Worm (Caenorhabditis elegans) whole organism, young adult: Measurements from ENCODE around the gene dnj-22.
A peak's percentile ranks its signal among the peaks of the same experiment; 100 is the strongest.

Experiments used
- B0019.2 ChIP-seq: fragments of 200-800 bp; sonication (Bioruptor generic); conservative IDR thresholded peaks from 2 replicates; pipeline ENCODE4 v1.3.6; 2022; ENCODE audit warnings: missing genetic modification reagents, missing genetic modification characterization, missing compliant biosample characterization
- B0035.1 ChIP-seq: sonication (generic microtip); optimal IDR thresholded peaks from 2 replicates; lab custom pipeline; 2016; ENCODE audit warnings: missing genetic modification characterization, mild to moderate bottlenecking, missing compliant biosample characterization, missing genotype, missing genetic modification reagents
- F33H1.4 ChIP-seq: fragments of 200-800 bp; sonication (Bioruptor generic); IDR thresholded peaks from 2 replicates; pipeline ENCODE4 v1.3.6; 2022; ENCODE audit warnings: missing genetic modification reagents, missing genetic modification characterization, missing compliant biosample characterization
- F37B4.10 ChIP-seq: fragments of 200-800 bp; sonication (Bioruptor generic); IDR thresholded peaks from 2 replicates; pipeline ENCODE4 v1.3.6; 2022; ENCODE audit warnings: missing genetic modification characterization, missing compliant biosample characterization
- F49E8.2 ChIP-seq: sonication (generic microtip); optimal IDR thresholded peaks from 3 replicates; lab custom pipeline; 2017; ENCODE audit warnings: missing genetic modification characterization, mild to moderate bottlenecking, missing compliant biosample characterization, antibody characterized with exemption, moderate library complexity; ENCODE audit not compliant: insufficient read depth
- F57C9.4 ChIP-seq: sonication (generic microtip); optimal IDR thresholded peaks from 2 replicates; lab custom pipeline; 2017; ENCODE audit warnings: mild to moderate bottlenecking, missing genetic modification characterization, missing compliant biosample characterization
- K12H6.12 ChIP-seq: fragments of 200-800 bp; sonication (Bioruptor generic); optimal IDR thresholded peaks from 2 replicates; lab custom pipeline; 2018; ENCODE audit warnings: mild to moderate bottlenecking, missing genetic modification characterization, missing compliant biosample characterization
- T26A5.8 ChIP-seq: sonication (generic microtip); optimal IDR thresholded peaks from 2 replicates; lab custom pipeline; 2016; ENCODE audit warnings: missing genetic modification characterization, missing compliant biosample characterization
- aptf-3 ChIP-seq: fragments of 200-800 bp; sonication (Bioruptor generic); IDR thresholded peaks from 2 replicates; pipeline ENCODE4 v1.3.6; 2022; ENCODE audit warnings: missing genetic modification characterization, missing compliant biosample characterization
- bed-1 ChIP-seq: fragments of 200-800 bp; sonication (Bioruptor generic); IDR thresholded peaks from 2 replicates; pipeline ENCODE4 v1.3.6; 2022; ENCODE audit warnings: missing genetic modification reagents, missing genetic modification characterization, missing compliant biosample characterization
- dpff-1 ChIP-seq: sonication (generic microtip); optimal IDR thresholded peaks from 2 replicates; lab custom pipeline; 2017; ENCODE audit warnings: mild to moderate bottlenecking, missing genetic modification characterization, missing compliant biosample characterization
- ekl-4 ChIP-seq: fragments of 200-800 bp; sonication (Bioruptor generic); IDR thresholded peaks from 2 replicates; pipeline ENCODE4 v1.3.6; 2022; ENCODE audit warnings: missing genetic modification reagents, missing genetic modification characterization, missing compliant biosample characterization
- hmg-1.2 ChIP-seq: fragments of 200-800 bp; sonication (Bioruptor generic); IDR thresholded peaks from 2 replicates; pipeline ENCODE4 v1.3.6; 2022; ENCODE audit warnings: missing genetic modification reagents, missing genetic modification characterization, missing compliant biosample characterization
- lag-1 ChIP-seq: fragments of 200-800 bp; sonication (Bioruptor generic); IDR thresholded peaks from 2 replicates; pipeline ENCODE4 v1.3.6; 2022; ENCODE audit warnings: missing genetic modification reagents, missing genetic modification characterization, missing compliant biosample characterization
- lin-26 ChIP-seq: fragments of 200-800 bp; sonication (Bioruptor generic); IDR thresholded peaks from 2 replicates; pipeline ENCODE4 v1.3.6; 2022; ENCODE audit warnings: missing genetic modification reagents, missing genetic modification characterization, missing compliant biosample characterization
- lir-1 ChIP-seq: fragments of 200-800 bp; sonication (Bioruptor generic); conservative IDR thresholded peaks from 2 replicates; pipeline ENCODE4 v1.3.6; 2022; ENCODE audit warnings: missing genetic modification reagents, missing genetic modification characterization, missing compliant biosample characterization
- lsl-1 ChIP-seq: fragments of 200-800 bp; sonication (Bioruptor generic); optimal IDR thresholded peaks from 2 replicates; lab custom pipeline; 2018; ENCODE audit warnings: mild to moderate bottlenecking, missing genetic modification characterization, moderate library complexity, missing compliant biosample characterization
- nhr-27 ChIP-seq: fragments of 200-800 bp; sonication (Bioruptor generic); optimal IDR thresholded peaks from 2 replicates; lab custom pipeline; 2018; ENCODE audit warnings: mild to moderate bottlenecking, missing genetic modification characterization, moderate library complexity, missing compliant biosample characterization
- nhr-80 ChIP-seq: sonication (generic microtip); optimal IDR thresholded peaks from 2 replicates; lab custom pipeline; 2016; ENCODE audit warnings: missing genetic modification characterization, missing compliant biosample characterization
- rec-8 ChIP-seq, 2 experiments: sonication (generic microtip); optimal IDR thresholded peaks; 2 replicates each; lab custom pipeline; 2016; ENCODE audit warnings: mild to moderate bottlenecking in 2 of 2, missing genetic modification characterization in 2 of 2, missing genetic modification reagents in 2 of 2, missing genotype in 2 of 2, missing biosample characterization in 1 of 2, missing compliant biosample characterization in 1 of 2, moderate library complexity in 1 of 2
- rpc-1 ChIP-seq, 2 experiments: fragments of 150-350 bp in 1 of 2; sonication (generic microtip) in 1 of 2; optimal IDR thresholded peaks; 2 replicates each; lab custom pipeline; 2014 to 2018; ENCODE audit warnings: missing biosample characterization in 1 of 2, missing genetic modification characterization in 1 of 2, missing genetic modification reagents in 1 of 2, missing genotype in 1 of 2
- snpc-1.1 ChIP-seq: sonication (generic microtip); optimal IDR thresholded peaks from 2 replicates; lab custom pipeline; 2017; ENCODE audit warnings: missing genetic modification characterization, mild to moderate bottlenecking, missing compliant biosample characterization, antibody characterized with exemption, moderate library complexity, missing genotype, missing genetic modification reagents; ENCODE audit not compliant: insufficient read depth
- somi-1 ChIP-seq: fragments of 200-800 bp; sonication (Bioruptor generic); optimal IDR thresholded peaks from 2 replicates; lab custom pipeline; 2018; ENCODE audit warnings: mild to moderate bottlenecking, missing genetic modification characterization, missing compliant biosample characterization
- tbp1 ChIP-seq: fragments of 200-800 bp; sonication (Bioruptor generic); optimal IDR thresholded peaks from 2 replicates; lab custom pipeline; 2018; ENCODE audit warnings: mild to moderate bottlenecking, missing genetic modification characterization, missing compliant biosample characterization
- xnd-1 ChIP-seq: sonication (generic microtip); optimal IDR thresholded peaks from 2 replicates; lab custom pipeline; 2016; ENCODE audit warnings: missing genotype, missing genetic modification reagents, missing genetic modification characterization, missing compliant biosample characterization
- zfh-2 ChIP-seq: fragments of 200-800 bp; sonication (Bioruptor generic); conservative IDR thresholded peaks from 2 replicates; pipeline ENCODE4 v1.3.6; 2022; ENCODE audit warnings: missing genetic modification reagents, missing genetic modification characterization, missing compliant biosample characterization

dnj-22 gene

DNA sequence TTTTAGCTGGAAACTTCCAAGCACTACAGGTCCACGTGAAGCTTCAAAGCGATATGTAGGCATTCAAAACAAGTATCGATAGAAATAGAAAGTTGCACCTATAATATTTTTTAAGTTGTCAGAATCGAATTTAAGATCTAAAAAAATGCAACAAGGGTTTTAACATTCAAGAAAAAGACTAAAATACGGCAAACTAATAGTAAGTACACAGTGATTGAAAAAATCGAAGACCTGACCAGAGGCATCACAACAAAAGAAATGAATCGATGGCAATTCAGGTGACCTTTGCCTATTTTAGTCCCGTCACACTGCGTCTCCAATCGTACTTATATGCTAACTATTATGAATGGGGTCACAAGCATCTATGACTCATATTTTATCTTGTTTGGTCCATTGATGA lies 14.0 kb downstream of the dnj-22 start, which contains the start of gene T23B12.5:
TSS of gene T23B12.5 (minus strand) at position 101 of the 400 bp plus-strand sequence.
- TF ChIP-seq F33H1.4 (GFP tag; lab: Robert Waterston, UW) (no peak), tbp1 (GFP tag; lab: Kevin White, UChicago) (no peak), bed-1 (GFP tag; lab: Robert Waterston, UW) (no peak), lir-1 (GFP tag; lab: Robert Waterston, UW) (no peak), xnd-1 (tag; lab: Kevin White, UChicago) (no peak), F57C9.4 (tag; lab: Kevin White, UChicago) (no peak), rec-8 (tag; optimal IDR thresholded peaks at IDR 0.05; lab: Kevin White, UChicago) (no peak), F37B4.10 (GFP tag; lab: Robert Waterston, UW) (no peak), ekl-4 (GFP tag; lab: Robert Waterston, UW) (no peak)

DNA sequence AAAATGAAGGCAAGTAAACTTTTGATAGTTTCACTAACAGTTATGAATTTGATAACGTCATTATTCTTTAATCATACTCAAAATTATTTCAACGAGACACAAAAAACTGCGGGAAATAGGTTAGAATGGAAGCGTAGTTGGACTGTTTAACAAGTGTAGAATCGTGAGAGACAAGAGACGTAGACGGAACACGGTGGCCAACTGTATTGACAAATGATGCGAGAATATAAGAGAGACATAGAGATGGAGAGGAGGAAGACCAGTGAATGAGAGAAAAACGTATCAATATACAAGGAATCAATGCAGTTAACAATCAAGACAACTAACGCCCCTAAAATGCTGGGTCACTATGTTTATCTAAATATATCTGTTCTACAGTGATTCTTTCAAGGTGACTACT lies 16.3 kb downstream of the dnj-22 start:
- peak; percentile 65 for TF ChIP-seq nhr-80 (tag; lab: Kevin White, UChicago)
- TF ChIP-seq somi-1 (GFP tag; lab: Kevin White, UChicago): no peak
- TF ChIP-seq, all 124 proteins: peak for 1

DNA sequence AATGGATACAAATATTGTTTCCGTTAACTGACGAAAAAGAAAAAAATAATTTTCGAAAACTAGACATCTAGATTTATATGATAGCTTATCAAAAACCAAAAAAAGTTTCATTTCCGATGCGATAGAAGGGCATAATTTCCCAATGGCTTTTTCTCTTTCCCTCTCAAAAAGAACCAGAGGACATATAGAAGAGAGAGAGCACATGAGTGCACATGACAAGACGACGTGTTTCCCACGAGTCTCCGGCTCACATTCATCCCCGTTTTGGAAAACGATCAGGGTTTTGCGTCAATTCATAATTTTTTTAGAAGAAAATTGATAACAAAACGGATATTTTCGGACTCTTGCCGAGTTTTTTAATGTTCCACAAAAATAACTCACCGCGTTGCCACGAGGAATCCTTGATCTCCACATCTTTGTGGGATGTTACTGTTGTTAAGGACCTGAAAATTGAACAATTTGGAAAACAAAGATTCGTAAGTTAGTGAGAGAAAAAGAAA lies 17.5 kb downstream of the dnj-22 start, which contains the start of gene lmd-3:
TSS of gene lmd-3 (minus strand) at position 450 of the 500 bp plus-strand sequence.
- TF ChIP-seq B0035.1: no peak
- TF ChIP-seq lag-1 (GFP tag; lab: Robert Waterston, UW): 0 out of 2 replicates have a peak, but pooled peaks have one; percentile 24

DNA sequence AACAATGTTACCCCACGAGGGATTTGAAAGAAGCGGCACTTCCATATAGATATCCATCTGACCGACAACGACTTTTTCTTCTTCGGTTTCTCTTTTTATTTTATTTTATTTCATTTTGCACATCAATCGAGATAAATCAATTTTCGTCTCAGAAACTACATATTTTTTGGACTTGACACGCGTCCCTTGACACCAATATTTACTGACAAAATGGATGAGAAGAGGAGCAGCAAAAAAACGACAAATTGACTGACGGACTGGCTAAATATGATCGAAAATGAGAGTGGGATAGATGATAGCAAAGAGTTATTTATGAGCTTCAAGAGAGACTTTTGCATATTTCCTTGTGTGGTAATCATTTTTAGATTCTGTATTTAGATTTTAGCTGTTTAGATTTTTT lies 24.6 kb downstream of the dnj-22 start:
- TF ChIP-seq lsl-1: no peak
- no peak for TF ChIP-seq bed-1 (GFP tag; lab: Robert Waterston, UW)
- TF ChIP-seq ekl-4 (GFP tag; lab: Robert Waterston, UW): no peak
- no peak for TF ChIP-seq T26A5.8 (tag; lab: Kevin White, UChicago)
- TF ChIP-seq hmg-1.2 (GFP tag; lab: Robert Waterston, UW): no peak
- TF ChIP-seq F49E8.2 (tag; lab: Kevin White, UChicago): no peak
- no peak for TF ChIP-seq dpff-1 (tag; lab: Kevin White, UChicago)

DNA sequence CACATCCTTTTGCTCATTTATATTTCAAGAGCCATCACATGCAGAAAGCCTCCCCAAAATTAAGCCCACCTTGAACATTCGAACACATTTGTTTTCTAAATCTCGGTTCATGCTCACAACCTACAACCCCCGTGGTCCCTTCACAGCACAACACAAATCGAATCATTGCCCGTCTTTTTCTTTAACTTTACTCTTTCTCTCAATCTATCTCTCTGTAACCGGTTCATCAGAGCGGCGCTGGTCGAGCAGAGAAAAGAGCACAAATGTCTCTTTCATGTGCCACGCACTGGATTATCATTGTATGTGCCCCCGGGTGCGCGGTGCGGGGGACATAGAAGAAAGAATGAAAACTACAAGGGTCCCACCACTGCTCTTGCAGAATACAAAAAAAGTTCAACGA lies 26.6 kb downstream of the dnj-22 start:
- TF ChIP-seq lin-26 (GFP tag; lab: Robert Waterston, UW) (0 out of 2 replicates have a peak, but pooled peaks have one; percentile 49), rpc-1 (optimal IDR thresholded peaks at IDR 0.05; lab: Kevin White, UChicago) (no peak), rpc-1 (tag; optimal IDR thresholded peaks at IDR 0.05; lab: Kevin White, UChicago) (no peak), K12H6.12 (tag; lab: Kevin White, UChicago) (peak; percentile 26), nhr-27 (tag; lab: Kevin White, UChicago) (no peak), aptf-3 (no peak), snpc-1.1 (tag; lab: Kevin White, UChicago) (no peak), zfh-2 (GFP tag; lab: Robert Waterston, UW) (0 out of 2 replicates have a peak, but pooled peaks have one; percentile 15)

DNA sequence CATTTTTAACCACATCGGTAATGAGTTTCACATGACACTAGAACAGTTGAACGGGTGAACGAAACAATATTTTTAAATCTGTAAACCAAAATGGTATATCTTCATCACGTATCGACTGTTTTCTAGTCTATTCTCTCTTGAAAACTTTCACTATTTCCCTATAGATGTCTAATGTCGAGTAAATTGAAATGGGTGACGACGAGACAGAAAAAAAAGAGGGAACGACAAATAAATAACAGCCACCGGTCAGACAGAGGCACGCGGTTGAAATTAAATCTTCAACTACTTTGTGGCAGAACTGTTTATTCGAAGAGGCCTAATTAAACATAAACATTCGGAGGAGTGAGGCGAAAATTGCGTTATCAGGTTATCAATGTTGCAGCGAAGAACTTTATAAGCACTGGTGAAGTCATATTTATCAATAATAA lies 27.5 kb downstream of the dnj-22 start:
- TF ChIP-seq B0019.2 (GFP tag; lab: Robert Waterston, UW): no peak
- TF ChIP-seq nhr-80 (tag; lab: Kevin White, UChicago): peak; percentile 60
- TF ChIP-seq F57C9.4 (tag; lab: Kevin White, UChicago): no peak
- TF ChIP-seq, all 124 proteins: peak for 1
